Worm (Caenorhabditis elegans) whole organism, L3 larva: Measurements from ENCODE around the gene rpl-28.

ENCODE experiments used
- ZK546.5 ChIP-seq: sonication (generic microtip); optimal IDR thresholded peaks from 2 replicates; lab custom pipeline; 2017; ENCODE audit warnings: missing biosample characterization, missing genetic modification characterization
- aly-2 ChIP-seq: fragments of 150-350 bp; optimal IDR thresholded peaks from 2 replicates; lab custom pipeline; 2014; ENCODE audit warnings: missing biosample characterization, missing genetic modification characterization
- ama-1 ChIP-seq: fragments of 150-350 bp; optimal IDR thresholded peaks from 2 replicates; lab custom pipeline; 2018
- ceh-16 ChIP-seq: sonication (generic microtip); optimal IDR thresholded peaks from 2 replicates; lab custom pipeline; 2017; ENCODE audit warnings: missing biosample characterization, missing genetic modification characterization
- ceh-82 ChIP-seq: fragments of 150-350 bp; optimal IDR thresholded peaks from 2 replicates; lab custom pipeline; 2014; ENCODE audit warnings: missing biosample characterization, missing genetic modification characterization
- ceh-9 ChIP-seq: sonication (generic microtip); optimal IDR thresholded peaks from 2 replicates; lab custom pipeline; 2018; ENCODE audit warnings: missing biosample characterization, missing genetic modification characterization
- daf-12 ChIP-seq: fragments of 150-350 bp; optimal IDR thresholded peaks from 2 replicates; lab custom pipeline; 2014; ENCODE audit warnings: missing biosample characterization, missing genetic modification reagents, missing genetic modification characterization
- elt-2 ChIP-seq: sonication (generic microtip); optimal IDR thresholded peaks from 2 replicates; lab custom pipeline; 2016; ENCODE audit warnings: missing genetic modification reagents, mild to moderate bottlenecking, missing genetic modification characterization, missing compliant biosample characterization
- fkh-10 ChIP-seq: sonication (generic microtip); optimal IDR thresholded peaks from 2 replicates; lab custom pipeline; 2017; ENCODE audit warnings: missing biosample characterization, missing genetic modification reagents, missing genetic modification characterization
- fkh-2 ChIP-seq: fragments of 150-350 bp; optimal IDR thresholded peaks from 2 replicates; lab custom pipeline; 2014; ENCODE audit warnings: missing biosample characterization, missing genetic modification reagents, missing genetic modification characterization
- fos-1 ChIP-seq: fragments of 150-350 bp; optimal IDR thresholded peaks from 2 replicates; lab custom pipeline; 2014; ENCODE audit warnings: missing biosample characterization, missing genetic modification characterization
- hmg-11 ChIP-seq: sonication (generic microtip); optimal IDR thresholded peaks from 2 replicates; lab custom pipeline; 2016; ENCODE audit warnings: missing genetic modification characterization, missing compliant biosample characterization
- jun-1 ChIP-seq: fragments of 150-350 bp; optimal IDR thresholded peaks from 2 replicates; lab custom pipeline; 2014; ENCODE audit warnings: missing biosample characterization, missing genetic modification reagents, missing genetic modification characterization
- lin-15B ChIP-seq: fragments of 150-350 bp; optimal IDR thresholded peaks from 2 replicates; lab custom pipeline; 2014; ENCODE audit warnings: missing biosample characterization, missing genetic modification characterization
- lin-39 ChIP-seq: fragments of 150-350 bp; optimal IDR thresholded peaks from 2 replicates; lab custom pipeline; 2018; ENCODE audit warnings: missing biosample characterization, missing genetic modification reagents, missing genetic modification characterization
- lsy-12 ChIP-seq: sonication (generic microtip); optimal IDR thresholded peaks from 2 replicates; lab custom pipeline; 2016; ENCODE audit warnings: mild to moderate bottlenecking, missing genetic modification characterization, missing compliant biosample characterization
- mdl-1 ChIP-seq: fragments of 150-350 bp; optimal IDR thresholded peaks from 2 replicates; lab custom pipeline; 2014; ENCODE audit warnings: missing biosample characterization, missing genetic modification characterization
- mml-1 ChIP-seq: fragments of 150-350 bp; sonication (generic microtip); optimal IDR thresholded peaks from 3 replicates; lab custom pipeline; 2014; ENCODE audit warnings: missing biosample characterization, missing genetic modification characterization
- nfya-1 ChIP-seq: sonication (generic microtip); optimal IDR thresholded peaks from 2 replicates; lab custom pipeline; 2017; ENCODE audit warnings: missing genetic modification characterization, mild to moderate bottlenecking, missing compliant biosample characterization, antibody characterized with exemption, moderate library complexity; ENCODE audit not compliant: insufficient read depth
- nhr-11 ChIP-seq: fragments of 150-350 bp; optimal IDR thresholded peaks from 2 replicates; lab custom pipeline; 2014; ENCODE audit warnings: missing biosample characterization, missing genetic modification characterization
- nhr-12 ChIP-seq: fragments of 150-350 bp; optimal IDR thresholded peaks from 2 replicates; lab custom pipeline; 2014; ENCODE audit warnings: missing biosample characterization, missing genetic modification characterization
- nhr-237 ChIP-seq: fragments of 150-350 bp; optimal IDR thresholded peaks from 2 replicates; lab custom pipeline; 2014; ENCODE audit warnings: missing biosample characterization, missing genetic modification characterization
- nhr-25 ChIP-seq: sonication (generic microtip); optimal IDR thresholded peaks from 2 replicates; lab custom pipeline; 2017; ENCODE audit warnings: missing biosample characterization, missing genetic modification characterization
- nhr-43 ChIP-seq: sonication (generic microtip); optimal IDR thresholded peaks from 2 replicates; lab custom pipeline; 2016; ENCODE audit warnings: mild to moderate bottlenecking, missing genetic modification characterization, missing compliant biosample characterization; ENCODE audit not compliant: poor library complexity, severe bottlenecking
- nhr-67 ChIP-seq: fragments of 150-350 bp; optimal IDR thresholded peaks from 2 replicates; lab custom pipeline; 2014; ENCODE audit warnings: missing biosample characterization, missing genetic modification characterization
- nhr-76 ChIP-seq: fragments of 150-350 bp; sonication (generic microtip); optimal IDR thresholded peaks from 5 replicates; lab custom pipeline; 2014; ENCODE audit warnings: missing biosample characterization, missing genetic modification characterization
- nhr-77 ChIP-seq: fragments of 150-350 bp; optimal IDR thresholded peaks from 2 replicates; lab custom pipeline; 2014; ENCODE audit warnings: missing biosample characterization, missing genetic modification characterization
- pha-4 ChIP-seq: fragments of 150-350 bp; optimal IDR thresholded peaks from 2 replicates; lab custom pipeline; 2014; ENCODE audit warnings: missing biosample characterization, missing genetic modification reagents, missing genetic modification characterization
- pqm-1 ChIP-seq: fragments of 150-350 bp; optimal IDR thresholded peaks from 2 replicates; lab custom pipeline; 2017; ENCODE audit warnings: missing biosample characterization, missing genetic modification characterization, inconsistent platforms
- sea-2 ChIP-seq: fragments of 150-350 bp; sonication (generic microtip); optimal IDR thresholded peaks from 4 replicates; lab custom pipeline; 2014; ENCODE audit warnings: missing biosample characterization, missing genetic modification reagents, missing genetic modification characterization
- skn-1 ChIP-seq: fragments of 150-350 bp; optimal IDR thresholded peaks from 2 replicates; lab custom pipeline; 2014; ENCODE audit warnings: missing biosample characterization, missing genetic modification characterization
- unc-39 ChIP-seq: sonication (generic microtip); optimal IDR thresholded peaks from 4 replicates; lab custom pipeline; 2017; ENCODE audit warnings: missing biosample characterization, missing genetic modification characterization
- unc-62 ChIP-seq: fragments of 150-350 bp; sonication (generic microtip); optimal IDR thresholded peaks from 4 replicates; lab custom pipeline; 2014; ENCODE audit warnings: missing biosample characterization, missing genetic modification reagents, missing genetic modification characterization
- zag-1 ChIP-seq: fragments of 150-350 bp; optimal IDR thresholded peaks from 2 replicates; lab custom pipeline; 2014; ENCODE audit warnings: missing biosample characterization, missing genetic modification characterization
- ztf-11 ChIP-seq: fragments of 150-350 bp; optimal IDR thresholded peaks from 2 replicates; lab custom pipeline; 2014; ENCODE audit warnings: missing biosample characterization, missing genetic modification characterization
- ztf-4 ChIP-seq: fragments of 150-350 bp; optimal IDR thresholded peaks from 2 replicates; lab custom pipeline; 2014; ENCODE audit warnings: missing biosample characterization, missing genetic modification characterization

The rpl-28 gene

DNA sequence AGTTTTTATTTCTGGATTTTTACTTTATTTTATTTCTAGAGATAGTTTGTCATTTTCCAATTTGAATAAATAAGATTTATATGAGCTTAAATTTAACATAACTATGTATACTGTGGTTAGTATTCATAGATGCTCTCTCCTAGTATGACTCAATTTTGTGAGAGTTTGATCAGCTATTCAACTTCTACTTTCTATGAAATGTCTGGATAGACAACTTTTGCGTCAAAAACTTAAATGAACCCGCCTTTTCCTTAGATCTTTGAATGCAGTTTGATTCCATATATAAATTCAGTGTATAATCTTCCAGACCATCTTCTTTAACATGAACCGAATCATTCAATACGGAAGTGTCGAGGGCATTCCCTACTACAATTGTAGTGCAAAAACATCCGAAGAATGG, 41.0 kb upstream of the rpl-28 start, which contains the start of gene srt-43:
Gene srt-43 (plus strand): TSS at position 301 of the 400 bp plus-strand sequence.
- TF ChIP-seq unc-39, result no peak
- no peak for TF ChIP-seq sea-2 (GFP tag; lab: Kevin White, UChicago)
- TF ChIP-seq elt-2 (tag; lab: Kevin White, UChicago), result no peak
- TF ChIP-seq nhr-76 (tag; lab: Kevin White, UChicago), result no peak
- no peak for TF ChIP-seq mdl-1
- TF ChIP-seq unc-62 (GFP tag; lab: Kevin White, UChicago), result no peak
- no peak for TF ChIP-seq ceh-82 (tag; lab: Kevin White, UChicago)
- TF ChIP-seq fkh-2 (tag; lab: Kevin White, UChicago), result no peak
- TF ChIP-seq jun-1, result no peak
- no peak for TF ChIP-seq ztf-4 (tag; lab: Kevin White, UChicago)
- no peak for TF ChIP-seq nhr-11
- TF ChIP-seq fos-1 (tag; lab: Kevin White, UChicago), result no peak
- TF ChIP-seq lin-15B (tag; lab: Kevin White, UChicago), result no peak
- no peak for TF ChIP-seq ceh-16 (tag; lab: Kevin White, UChicago)
- TF ChIP-seq lin-39 (tag; lab: Kevin White, UChicago), result no peak
- no peak for TF ChIP-seq mml-1 (tag; lab: Kevin White, UChicago)

DNA sequence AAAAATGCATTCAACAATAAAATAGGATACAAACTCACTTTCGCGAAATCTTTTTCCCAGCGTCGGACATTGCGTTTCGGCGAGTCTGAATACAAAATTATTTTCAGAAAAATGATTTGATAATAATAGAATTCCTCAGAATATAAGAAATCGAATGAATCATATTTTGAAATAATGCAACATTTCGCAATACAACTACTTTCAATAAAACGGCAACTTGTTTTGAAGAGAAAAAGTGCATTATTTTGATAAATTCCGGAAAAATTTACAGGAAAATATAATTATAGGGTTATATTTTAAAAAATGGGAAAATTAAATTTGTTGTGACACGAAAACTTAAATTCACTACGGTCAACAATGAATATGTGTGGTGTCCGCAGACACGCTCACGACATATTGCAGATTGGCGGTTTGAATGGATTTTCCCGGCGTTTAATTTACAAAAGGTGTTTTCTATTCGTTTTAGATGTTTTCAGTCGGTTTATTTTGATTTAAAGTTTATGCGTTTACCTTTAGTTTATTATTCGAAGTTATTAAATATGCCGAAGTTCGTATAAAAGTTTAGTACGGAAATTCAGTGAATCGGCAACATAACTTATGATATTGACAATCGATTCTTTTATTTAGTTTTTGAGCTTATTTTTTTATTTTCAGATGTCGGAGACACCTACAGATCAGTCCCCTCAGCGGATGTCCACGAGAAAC, 35.5 kb upstream of the rpl-28 start, which contains the start of the genes abcf-1 and scc-3:
Gene abcf-1 (minus strand): TSS at position 85 of the 705 bp plus-strand sequence.
Gene scc-3 (plus strand): TSS at position 655 of the 705 bp plus-strand sequence.
- TF ChIP-seq pqm-1 (peak; percentile 2), hmg-11 (tag; lab: Kevin White, UChicago) (no peak), nfya-1 (peak; percentile 78), pha-4 (tag; lab: Kevin White, UChicago) (peak; percentile 80), fos-1 (tag; lab: Kevin White, UChicago) (no peak), nhr-237 (tag; lab: Kevin White, UChicago) (no peak), ztf-4 (tag; lab: Kevin White, UChicago) (no peak), nhr-25 (tag; lab: Kevin White, UChicago) (no peak), fkh-10 (GFP tag; lab: Kevin White, UChicago) (no peak), lin-15B (tag; lab: Kevin White, UChicago) (peak; percentile 22)
- TF ChIP-seq, all 47 proteins: peak for 4

DNA sequence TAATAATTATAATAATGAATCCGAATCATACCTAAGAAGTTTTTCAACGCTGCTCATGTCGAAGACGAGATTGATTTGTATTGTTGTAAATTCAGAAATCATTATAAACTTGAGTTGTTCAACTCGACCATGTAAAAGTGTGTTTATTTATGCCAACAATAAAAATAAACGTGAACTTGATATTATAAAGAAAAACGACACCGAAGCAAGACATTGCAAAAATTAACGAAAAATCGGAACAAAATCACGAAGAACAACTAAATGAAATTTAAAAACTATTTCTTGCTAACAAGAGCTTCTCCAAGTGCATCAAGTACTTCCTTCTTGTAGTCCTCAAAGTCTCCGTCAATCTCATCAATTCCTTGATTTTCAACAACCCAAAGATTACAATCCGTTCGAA, 33.0 kb upstream of the rpl-28 start, which contains the start of gene F18E2.15:
Gene F18E2.15 (minus strand): TSS at position 101 of the 400 bp plus-strand sequence.
- no peak for TF ChIP-seq fkh-2 (tag; lab: Kevin White, UChicago)
- no peak for TF ChIP-seq pha-4 (tag; lab: Kevin White, UChicago)
- TF ChIP-seq lin-15B (tag; lab: Kevin White, UChicago), result no peak
- no peak for TF ChIP-seq sea-2 (GFP tag; lab: Kevin White, UChicago)
- no peak for TF ChIP-seq ceh-9 (tag; lab: Kevin White, UChicago)
- no peak for TF ChIP-seq skn-1 (tag; lab: Kevin White, UChicago)
- TF ChIP-seq ceh-16 (tag; lab: Kevin White, UChicago), result no peak
- TF ChIP-seq pqm-1, result no peak
- TF ChIP-seq zag-1, result no peak
- TF ChIP-seq aly-2, result no peak
- TF ChIP-seq nhr-25 (tag; lab: Kevin White, UChicago), result no peak
- no peak for TF ChIP-seq lin-39 (tag; lab: Kevin White, UChicago)
- TF ChIP-seq daf-12 (tag; lab: Kevin White, UChicago), result no peak
- TF ChIP-seq nhr-12 (tag; lab: Kevin White, UChicago), result no peak
- TF ChIP-seq ztf-11, result no peak
- no peak for TF ChIP-seq nhr-77 (tag; lab: Kevin White, UChicago)
- TF ChIP-seq elt-2 (tag; lab: Kevin White, UChicago), result no peak
- TF ChIP-seq ztf-4 (tag; lab: Kevin White, UChicago), result no peak

DNA sequence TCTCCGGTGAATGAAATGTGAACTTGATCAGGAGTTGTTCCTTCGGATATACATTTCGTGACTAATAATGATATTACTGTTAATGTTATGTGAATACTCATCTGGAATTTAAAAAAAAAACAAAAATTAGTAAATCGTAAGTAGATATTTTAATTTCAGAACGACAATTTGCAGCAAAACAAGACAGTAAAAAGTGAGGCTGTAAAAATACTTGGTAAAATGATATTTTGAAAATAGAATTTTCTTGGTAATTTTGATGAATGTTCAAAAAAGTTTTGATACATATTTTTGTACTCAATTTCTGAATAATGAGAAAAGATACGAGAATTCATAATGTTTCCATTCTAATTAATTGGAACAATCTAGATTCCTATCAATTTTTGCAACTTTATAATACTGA, 31.7 kb upstream of the rpl-28 start, which contains the start of gene papl-1:
Gene papl-1 (minus strand): TSS at position 101 of the 400 bp plus-strand sequence.
- TF ChIP-seq nhr-67 (tag; lab: Kevin White, UChicago) (no peak), zag-1 (no peak), lsy-12 (tag; lab: Kevin White, UChicago) (no peak), unc-39 (no peak), nhr-43 (no peak), ceh-82 (tag; lab: Kevin White, UChicago) (no peak), ztf-4 (tag; lab: Kevin White, UChicago) (no peak), nhr-11 (no peak), jun-1 (no peak), mml-1 (tag; lab: Kevin White, UChicago) (no peak), fos-1 (tag; lab: Kevin White, UChicago) (no peak), nhr-12 (tag; lab: Kevin White, UChicago) (no peak), ceh-16 (tag; lab: Kevin White, UChicago) (no peak), ama-1 (no peak), ZK546.5 (tag; lab: Kevin White, UChicago) (no peak), pqm-1 (no peak)
- TF ChIP-seq, all 47 proteins: peak for 0
